Worm (Caenorhabditis elegans) whole organism, L2 larva: ENCODE results near the gene gei-15.

Experiments
- C34F6.9 ChIP-seq: fragments of 150-350 bp; optimal IDR thresholded peaks from 2 replicates; lab custom pipeline; 2014; ENCODE audit warnings: missing biosample characterization, missing genetic modification characterization
- F13H6.1 ChIP-seq: sonication (generic microtip); optimal IDR thresholded peaks from 2 replicates; lab custom pipeline; 2016; ENCODE audit warnings: missing genetic modification characterization, missing compliant biosample characterization
- R02D3.7 ChIP-seq: fragments of 150-350 bp; optimal IDR thresholded peaks from 2 replicates; lab custom pipeline; 2014; ENCODE audit warnings: missing biosample characterization, missing genetic modification characterization
- Y55F3AM.14 ChIP-seq: fragments of 200-800 bp; sonication (Bioruptor generic); optimal IDR thresholded peaks from 2 replicates; lab custom pipeline; 2018; ENCODE audit warnings: mild to moderate bottlenecking, missing genetic modification characterization, missing compliant biosample characterization
- alr-1 ChIP-seq: fragments of 150-350 bp; optimal IDR thresholded peaks from 2 replicates; lab custom pipeline; 2014; ENCODE audit warnings: missing biosample characterization, missing genetic modification characterization
- aly-2 ChIP-seq: fragments of 150-350 bp; optimal IDR thresholded peaks from 2 replicates; lab custom pipeline; 2014; ENCODE audit warnings: missing biosample characterization, missing genetic modification characterization
- ama-1 ChIP-seq: fragments of 150-350 bp; optimal IDR thresholded peaks from 2 replicates; lab custom pipeline; 2018; ENCODE audit warnings: inconsistent platforms
- blmp-1 ChIP-seq: sonication (generic microtip); optimal IDR thresholded peaks from 2 replicates; lab custom pipeline; 2017; ENCODE audit warnings: missing genetic modification characterization, mild to moderate bottlenecking, missing compliant biosample characterization, antibody characterized with exemption, moderate library complexity; ENCODE audit not compliant: insufficient read depth
- ceh-16 ChIP-seq: fragments of 150-350 bp; optimal IDR thresholded peaks from 2 replicates; lab custom pipeline; 2014; ENCODE audit warnings: missing biosample characterization, missing genetic modification characterization
- ceh-82 ChIP-seq: fragments of 150-350 bp; optimal IDR thresholded peaks from 2 replicates; lab custom pipeline; 2014; ENCODE audit warnings: missing biosample characterization, missing genetic modification characterization
- crh-2 ChIP-seq: sonication (generic microtip); optimal IDR thresholded peaks from 2 replicates; lab custom pipeline; 2017; ENCODE audit warnings: missing biosample characterization, missing genetic modification characterization
- dmd-4 ChIP-seq: sonication (generic microtip); optimal IDR thresholded peaks from 2 replicates; lab custom pipeline; 2017; ENCODE audit warnings: missing biosample characterization, missing genetic modification characterization
- elt-1 ChIP-seq: fragments of 150-350 bp; optimal IDR thresholded peaks from 2 replicates; lab custom pipeline; 2014; ENCODE audit warnings: missing biosample characterization, missing genetic modification characterization
- elt-3 ChIP-seq: sonication (generic microtip); optimal IDR thresholded peaks from 2 replicates; lab custom pipeline; 2017; ENCODE audit warnings: missing biosample characterization, missing genetic modification characterization
- fos-1 ChIP-seq: fragments of 150-350 bp; optimal IDR thresholded peaks from 2 replicates; lab custom pipeline; 2014; ENCODE audit warnings: missing biosample characterization, missing genetic modification characterization
- gmeb-1 ChIP-seq: fragments of 150-350 bp; optimal IDR thresholded peaks from 2 replicates; lab custom pipeline; 2014; ENCODE audit warnings: missing biosample characterization, missing genetic modification characterization
- lin-11 ChIP-seq: fragments of 150-350 bp; sonication (generic microtip); optimal IDR thresholded peaks from 2 replicates; lab custom pipeline; 2014; ENCODE audit warnings: missing biosample characterization, missing genetic modification characterization, inconsistent platforms, mixed read lengths
- lin-13 ChIP-seq: fragments of 150-350 bp; optimal IDR thresholded peaks from 2 replicates; lab custom pipeline; 2014; ENCODE audit warnings: missing biosample characterization, missing genetic modification reagents, missing genetic modification characterization
- lin-39 ChIP-seq: fragments of 150-350 bp; optimal IDR thresholded peaks from 2 replicates; lab custom pipeline; 2014; ENCODE audit warnings: missing biosample characterization, missing genetic modification reagents, missing genetic modification characterization
- lsy-2 ChIP-seq, 2 experiments: fragments of 150-350 bp in 1 of 2; sonication (generic microtip) in 1 of 2; optimal IDR thresholded peaks; 2 replicates each; lab custom pipeline; 2014 to 2017; ENCODE audit warnings: missing biosample characterization in 2 of 2, missing genetic modification characterization in 2 of 2
- mbf-1 ChIP-seq: sonication (generic microtip); optimal IDR thresholded peaks from 2 replicates; lab custom pipeline; 2017; ENCODE audit warnings: missing biosample characterization, missing genetic modification characterization
- mdl-1 ChIP-seq, 2 experiments: fragments of 150-350 bp in 1 of 2; sonication (generic microtip) in 1 of 2; optimal IDR thresholded peaks; 2 replicates each; lab custom pipeline; 2017; ENCODE audit warnings: missing biosample characterization in 2 of 2, missing genetic modification characterization in 2 of 2
- nhr-10 ChIP-seq: sonication (generic microtip); optimal IDR thresholded peaks from 2 replicates; lab custom pipeline; 2017; ENCODE audit warnings: missing biosample characterization, missing genetic modification characterization
- nhr-11 ChIP-seq: fragments of 150-350 bp; optimal IDR thresholded peaks from 2 replicates; lab custom pipeline; 2014; ENCODE audit warnings: missing biosample characterization, missing genetic modification characterization
- nhr-12 ChIP-seq: fragments of 150-350 bp; optimal IDR thresholded peaks from 2 replicates; lab custom pipeline; 2014; ENCODE audit warnings: missing biosample characterization, missing genetic modification characterization
- nhr-129 ChIP-seq: fragments of 150-350 bp; optimal IDR thresholded peaks from 2 replicates; lab custom pipeline; 2014; ENCODE audit warnings: missing biosample characterization, missing genetic modification characterization
- nhr-21 ChIP-seq: fragments of 150-350 bp; optimal IDR thresholded peaks from 2 replicates; lab custom pipeline; 2014; ENCODE audit warnings: missing biosample characterization, missing genetic modification characterization
- nhr-23 ChIP-seq: fragments of 150-350 bp; optimal IDR thresholded peaks from 2 replicates; lab custom pipeline; 2014; ENCODE audit warnings: missing biosample characterization, missing genetic modification reagents, missing genetic modification characterization
- nhr-237 ChIP-seq: fragments of 150-350 bp; optimal IDR thresholded peaks from 2 replicates; lab custom pipeline; 2014; ENCODE audit warnings: missing biosample characterization, missing genetic modification characterization
- nhr-25 ChIP-seq: fragments of 150-350 bp; sonication (generic microtip); optimal IDR thresholded peaks from 3 replicates; lab custom pipeline; 2014; ENCODE audit warnings: missing biosample characterization, missing genetic modification characterization
- nhr-6 ChIP-seq: fragments of 150-350 bp; optimal IDR thresholded peaks from 2 replicates; lab custom pipeline; 2014; ENCODE audit warnings: missing biosample characterization, missing genetic modification characterization
- nhr-77 ChIP-seq: fragments of 150-350 bp; optimal IDR thresholded peaks from 2 replicates; lab custom pipeline; 2014; ENCODE audit warnings: missing biosample characterization, missing genetic modification characterization
- peb-1 ChIP-seq: fragments of 150-350 bp; optimal IDR thresholded peaks from 2 replicates; lab custom pipeline; 2014; ENCODE audit warnings: missing biosample characterization, missing genetic modification characterization
- sem-4 ChIP-seq: fragments of 150-350 bp; optimal IDR thresholded peaks from 2 replicates; lab custom pipeline; 2014; ENCODE audit warnings: missing biosample characterization, missing genetic modification reagents, missing genetic modification characterization
- skn-1 ChIP-seq: sonication (generic microtip); optimal IDR thresholded peaks from 2 replicates; lab custom pipeline; 2017; ENCODE audit warnings: missing biosample characterization, missing genetic modification characterization
- sma-3 ChIP-seq: sonication (generic microtip); optimal IDR thresholded peaks from 2 replicates; lab custom pipeline; 2016; ENCODE audit warnings: missing genetic modification reagents, missing genetic modification characterization, missing compliant biosample characterization
- sma-9 ChIP-seq, 2 experiments: fragments of 150-350 bp in 1 of 2; sonication (generic microtip) in 1 of 2; optimal IDR thresholded peaks; 2 replicates each; lab custom pipeline; 2014 to 2016; ENCODE audit warnings: missing genetic modification characterization in 2 of 2, mild to moderate bottlenecking in 1 of 2, missing biosample characterization in 1 of 2, missing compliant biosample characterization in 1 of 2, missing genetic modification reagents in 1 of 2, moderate library complexity in 1 of 2
- snpc-4 ChIP-seq: fragments of 150-350 bp; optimal IDR thresholded peaks from 2 replicates; lab custom pipeline; 2014; ENCODE audit warnings: missing biosample characterization, missing genetic modification characterization
- unc-39 ChIP-seq: fragments of 150-350 bp; optimal IDR thresholded peaks from 2 replicates; lab custom pipeline; 2014; ENCODE audit warnings: missing biosample characterization, missing genetic modification characterization
- unc-55 ChIP-seq: fragments of 150-350 bp; sonication (generic microtip); optimal IDR thresholded peaks from 3 replicates; lab custom pipeline; 2014; ENCODE audit warnings: missing biosample characterization, missing genetic modification reagents, missing genetic modification characterization
- unc-62 ChIP-seq: fragments of 150-350 bp; optimal IDR thresholded peaks from 2 replicates; lab custom pipeline; 2014; ENCODE audit warnings: missing biosample characterization, missing genetic modification reagents, missing genetic modification characterization
- zag-1 ChIP-seq: fragments of 150-350 bp; optimal IDR thresholded peaks from 2 replicates; lab custom pipeline; 2014; ENCODE audit warnings: missing biosample characterization, missing genetic modification characterization
- ztf-1 ChIP-seq: fragments of 200-800 bp; sonication (Bioruptor generic); conservative IDR thresholded peaks from 2 replicates; pipeline ENCODE4 v1.3.6; 2022; ENCODE audit warnings: missing genetic modification characterization, missing compliant biosample characterization
- ztf-11 ChIP-seq: sonication (generic microtip); optimal IDR thresholded peaks from 2 replicates; lab custom pipeline; 2017; ENCODE audit warnings: missing biosample characterization, missing genetic modification characterization
- ztf-4 ChIP-seq: fragments of 150-350 bp; optimal IDR thresholded peaks from 2 replicates; lab custom pipeline; 2014; ENCODE audit warnings: missing biosample characterization, missing genetic modification characterization

The gei-15 gene

ce11 chrX:6836065-6836527 lies 13.0 kb upstream of the gei-15 start, which contains the start of gene F41B4.3:
Gene F41B4.3 (minus strand): TSS chrX:6836115.
- TF ChIP-seq nhr-10 (tag; lab: Kevin White, UChicago) (no peak), dmd-4 (tag; lab: Kevin White, UChicago) (no peak), nhr-129 (tag; lab: Kevin White, UChicago) (peak; percentile 39), unc-39 (tag; lab: Kevin White, UChicago) (no peak), skn-1 (tag; lab: Kevin White, UChicago) (no peak), nhr-6 (tag; lab: Kevin White, UChicago) (no peak), blmp-1 (tag; lab: Kevin White, UChicago) (no peak), nhr-11 (no peak), C34F6.9 (tag; lab: Kevin White, UChicago) (peak; percentile 55), Y55F3AM.14 (GFP tag; lab: Kevin White, UChicago) (no peak), ama-1 (no peak), nhr-25 (peak; percentile 7), unc-55 (GFP tag; lab: Kevin White, UChicago) (peak; percentile 69), mbf-1 (no peak), nhr-21 (tag; lab: Kevin White, UChicago) (no peak), ceh-82 (tag; lab: Kevin White, UChicago) (no peak), ztf-4 (no peak), ztf-11 (tag; lab: Kevin White, UChicago) (no peak), nhr-12 (tag; lab: Kevin White, UChicago) (no peak), snpc-4 (tag; lab: Kevin White, UChicago) (no peak), ztf-1 (GFP tag; lab: Robert Waterston, UW) (no peak), alr-1 (tag; lab: Kevin White, UChicago) (no peak), lsy-2 (tag; optimal IDR thresholded peaks at IDR 0.05; lab: Kevin White, UChicago) (peak in 1 of 2 experiments; percentile 56), peb-1 (no peak), mdl-1 (tag; optimal IDR thresholded peaks at IDR 0.05; lab: Kevin White, UChicago) (peak in 1 of 2 experiments; percentile 31), elt-1 (tag; lab: Kevin White, UChicago) (no peak), nhr-237 (no peak), R02D3.7 (tag; lab: Kevin White, UChicago) (no peak), lin-13 (GFP tag; lab: Kevin White, UChicago) (no peak)

ce11 chrX:6835166-6835565 lies 12.1 kb upstream of the gei-15 start, which contains the start of gene F41B4.2:
Gene F41B4.2 (minus strand): TSS chrX:6835266.
- TF ChIP-seq R02D3.7 (tag; lab: Kevin White, UChicago) = no peak
- no peak for TF ChIP-seq mbf-1
- no peak for TF ChIP-seq sem-4 (tag; lab: Kevin White, UChicago)
- no peak for TF ChIP-seq C34F6.9 (tag; lab: Kevin White, UChicago)
- no peak for TF ChIP-seq elt-3 (tag; lab: Kevin White, UChicago)
- no peak for TF ChIP-seq nhr-10 (tag; lab: Kevin White, UChicago)

- TF ChIP-seq peb-1 (no peak), lin-39 (tag; lab: Kevin White, UChicago) (no peak), nhr-12 (tag; lab: Kevin White, UChicago) (no peak), Y55F3AM.14 (GFP tag; lab: Kevin White, UChicago) (no peak), nhr-25 (no peak), gmeb-1 (tag; lab: Kevin White, UChicago) (no peak), fos-1 (tag; lab: Kevin White, UChicago) (no peak), nhr-129 (tag; lab: Kevin White, UChicago) (peak; percentile 53), nhr-23 (tag; lab: Kevin White, UChicago) (no peak), ztf-11 (tag; lab: Kevin White, UChicago) (no peak), lin-11 (no peak), mdl-1 (tag; optimal IDR thresholded peaks at IDR 0.05; lab: Kevin White, UChicago) (no peak), unc-55 (GFP tag; lab: Kevin White, UChicago) (no peak), ama-1 (no peak), nhr-10 (tag; lab: Kevin White, UChicago) (no peak), ztf-4 (peak; percentile 21), C34F6.9 (tag; lab: Kevin White, UChicago) (peak; percentile 33), lin-13 (GFP tag; lab: Kevin White, UChicago) (no peak), unc-62 (no peak), unc-39 (tag; lab: Kevin White, UChicago) (no peak), sma-9 (GFP tag; optimal IDR thresholded peaks at IDR 0.05; lab: Kevin White, UChicago) (peak; percentile 59), sma-9 (tag; optimal IDR thresholded peaks at IDR 0.05; lab: Kevin White, UChicago) (no peak), sma-3 (GFP tag; lab: Kevin White, UChicago) (no peak), nhr-11 (no peak), mbf-1 (no peak), alr-1 (tag; lab: Kevin White, UChicago) (no peak), crh-2 (tag; lab: Kevin White, UChicago) (no peak), elt-3 (tag; lab: Kevin White, UChicago) (no peak), F13H6.1 (tag; lab: Kevin White, UChicago) (peak; percentile 70), dmd-4 (tag; lab: Kevin White, UChicago) (no peak), ceh-82 (tag; lab: Kevin White, UChicago) (no peak), aly-2 (tag; lab: Kevin White, UChicago) (no peak), nhr-6 (tag; lab: Kevin White, UChicago) (no peak), ceh-16 (tag; lab: Kevin White, UChicago) (no peak), nhr-21 (tag; lab: Kevin White, UChicago) (no peak), snpc-4 (tag; lab: Kevin White, UChicago) (no peak), nhr-237 (no peak), lsy-2 (tag; optimal IDR thresholded peaks at IDR 0.05; lab: Kevin White, UChicago) (peak in 1 of 2 experiments; percentile 57), nhr-77 (tag; lab: Kevin White, UChicago) (no peak), zag-1 (tag; lab: Kevin White, UChicago) (no peak)
- TF ChIP-seq, all 48 proteins: peak for 6
These were observed 2.8 kb upstream of the gei-15 start, which contains the start of gene F41B4.1 for ce11 chrX:6825840-6826239. Gene F41B4.1 (minus strand): TSS chrX:6825862.
